Worm (Caenorhabditis elegans) whole organism, L3 larva: ENCODE measurements around the gene K06A4.10.

Source experiments
- R02D3.7 ChIP-seq: fragments of 150-350 bp; optimal IDR thresholded peaks from 2 replicates; lab custom pipeline; 2014; ENCODE audit warnings: missing biosample characterization, missing genetic modification characterization
- ZK546.5 ChIP-seq: sonication (generic microtip); optimal IDR thresholded peaks from 2 replicates; lab custom pipeline; 2017; ENCODE audit warnings: missing biosample characterization, missing genetic modification characterization
- aly-2 ChIP-seq: fragments of 150-350 bp; optimal IDR thresholded peaks from 2 replicates; lab custom pipeline; 2014; ENCODE audit warnings: missing biosample characterization, missing genetic modification characterization
- ama-1 ChIP-seq: fragments of 150-350 bp; optimal IDR thresholded peaks from 2 replicates; lab custom pipeline; 2018
- ceh-16 ChIP-seq: sonication (generic microtip); optimal IDR thresholded peaks from 2 replicates; lab custom pipeline; 2017; ENCODE audit warnings: missing biosample characterization, missing genetic modification characterization
- ceh-28 ChIP-seq: fragments of 150-350 bp; optimal IDR thresholded peaks from 2 replicates; lab custom pipeline; 2014; ENCODE audit warnings: missing biosample characterization, missing genetic modification reagents, missing genetic modification characterization
- ceh-82 ChIP-seq: fragments of 150-350 bp; optimal IDR thresholded peaks from 2 replicates; lab custom pipeline; 2014; ENCODE audit warnings: missing biosample characterization, missing genetic modification characterization
- daf-12 ChIP-seq: fragments of 150-350 bp; optimal IDR thresholded peaks from 2 replicates; lab custom pipeline; 2014; ENCODE audit warnings: missing biosample characterization, missing genetic modification reagents, missing genetic modification characterization
- egl-5 ChIP-seq: fragments of 150-350 bp; optimal IDR thresholded peaks from 2 replicates; lab custom pipeline; 2017; ENCODE audit warnings: missing biosample characterization, missing genetic modification reagents, missing genetic modification characterization, inconsistent platforms
- elt-2 ChIP-seq: sonication (generic microtip); optimal IDR thresholded peaks from 2 replicates; lab custom pipeline; 2016; ENCODE audit warnings: missing genetic modification reagents, mild to moderate bottlenecking, missing genetic modification characterization, missing compliant biosample characterization
- elt-3 ChIP-seq, 3 experiments: fragments of 150-350 bp in 1 of 3; sonication (generic microtip) in 2 of 3; optimal IDR thresholded peaks; 2 replicates in 2 of 3; 4 replicates in 1 of 3; lab custom pipeline; 2014 to 2017; ENCODE audit warnings: missing biosample characterization in 3 of 3, missing genetic modification characterization in 3 of 3
- eor-1 ChIP-seq, 2 experiments: fragments of 150-350 bp; optimal IDR thresholded peaks; 2 replicates each; lab custom pipeline; 2014 to 2018; ENCODE audit warnings: missing biosample characterization in 2 of 2, missing genetic modification characterization in 2 of 2
- fkh-2 ChIP-seq: fragments of 150-350 bp; optimal IDR thresholded peaks from 2 replicates; lab custom pipeline; 2014; ENCODE audit warnings: missing biosample characterization, missing genetic modification reagents, missing genetic modification characterization
- fos-1 ChIP-seq: fragments of 150-350 bp; optimal IDR thresholded peaks from 2 replicates; lab custom pipeline; 2014; ENCODE audit warnings: missing biosample characterization, missing genetic modification characterization
- hmg-11 ChIP-seq: sonication (generic microtip); optimal IDR thresholded peaks from 2 replicates; lab custom pipeline; 2016; ENCODE audit warnings: missing genetic modification characterization, missing compliant biosample characterization
- jun-1 ChIP-seq: fragments of 150-350 bp; optimal IDR thresholded peaks from 2 replicates; lab custom pipeline; 2014; ENCODE audit warnings: missing biosample characterization, missing genetic modification reagents, missing genetic modification characterization
- lin-39 ChIP-seq: fragments of 150-350 bp; optimal IDR thresholded peaks from 2 replicates; lab custom pipeline; 2018; ENCODE audit warnings: missing biosample characterization, missing genetic modification reagents, missing genetic modification characterization
- lsy-12 ChIP-seq: sonication (generic microtip); optimal IDR thresholded peaks from 2 replicates; lab custom pipeline; 2016; ENCODE audit warnings: mild to moderate bottlenecking, missing genetic modification characterization, missing compliant biosample characterization
- mdl-1 ChIP-seq: fragments of 150-350 bp; optimal IDR thresholded peaks from 2 replicates; lab custom pipeline; 2014; ENCODE audit warnings: missing biosample characterization, missing genetic modification characterization
- mml-1 ChIP-seq: fragments of 150-350 bp; sonication (generic microtip); optimal IDR thresholded peaks from 3 replicates; lab custom pipeline; 2014; ENCODE audit warnings: missing biosample characterization, missing genetic modification characterization
- nfya-1 ChIP-seq: sonication (generic microtip); optimal IDR thresholded peaks from 2 replicates; lab custom pipeline; 2017; ENCODE audit warnings: missing genetic modification characterization, mild to moderate bottlenecking, missing compliant biosample characterization, antibody characterized with exemption, moderate library complexity; ENCODE audit not compliant: insufficient read depth
- nhr-11 ChIP-seq: fragments of 150-350 bp; optimal IDR thresholded peaks from 2 replicates; lab custom pipeline; 2014; ENCODE audit warnings: missing biosample characterization, missing genetic modification characterization
- nhr-12 ChIP-seq: fragments of 150-350 bp; optimal IDR thresholded peaks from 2 replicates; lab custom pipeline; 2014; ENCODE audit warnings: missing biosample characterization, missing genetic modification characterization
- nhr-23 ChIP-seq: fragments of 150-350 bp; optimal IDR thresholded peaks from 2 replicates; lab custom pipeline; 2014; ENCODE audit warnings: missing biosample characterization, missing genetic modification reagents, missing genetic modification characterization
- nhr-237 ChIP-seq: fragments of 150-350 bp; optimal IDR thresholded peaks from 2 replicates; lab custom pipeline; 2014; ENCODE audit warnings: missing biosample characterization, missing genetic modification characterization
- nhr-25 ChIP-seq: sonication (generic microtip); optimal IDR thresholded peaks from 2 replicates; lab custom pipeline; 2017; ENCODE audit warnings: missing biosample characterization, missing genetic modification characterization
- nhr-43 ChIP-seq: sonication (generic microtip); optimal IDR thresholded peaks from 2 replicates; lab custom pipeline; 2016; ENCODE audit warnings: mild to moderate bottlenecking, missing genetic modification characterization, missing compliant biosample characterization; ENCODE audit not compliant: poor library complexity, severe bottlenecking
- nhr-67 ChIP-seq: fragments of 150-350 bp; optimal IDR thresholded peaks from 2 replicates; lab custom pipeline; 2014; ENCODE audit warnings: missing biosample characterization, missing genetic modification characterization
- nhr-76 ChIP-seq: fragments of 150-350 bp; sonication (generic microtip); optimal IDR thresholded peaks from 5 replicates; lab custom pipeline; 2014; ENCODE audit warnings: missing biosample characterization, missing genetic modification characterization
- nhr-77 ChIP-seq: fragments of 150-350 bp; optimal IDR thresholded peaks from 2 replicates; lab custom pipeline; 2014; ENCODE audit warnings: missing biosample characterization, missing genetic modification characterization
- pha-4 ChIP-seq: fragments of 150-350 bp; optimal IDR thresholded peaks from 2 replicates; lab custom pipeline; 2014; ENCODE audit warnings: missing biosample characterization, missing genetic modification reagents, missing genetic modification characterization
- pqm-1 ChIP-seq: fragments of 150-350 bp; optimal IDR thresholded peaks from 2 replicates; lab custom pipeline; 2017; ENCODE audit warnings: missing biosample characterization, missing genetic modification characterization, inconsistent platforms
- sea-2 ChIP-seq: fragments of 150-350 bp; sonication (generic microtip); optimal IDR thresholded peaks from 4 replicates; lab custom pipeline; 2014; ENCODE audit warnings: missing biosample characterization, missing genetic modification reagents, missing genetic modification characterization
- skn-1 ChIP-seq: fragments of 150-350 bp; optimal IDR thresholded peaks from 2 replicates; lab custom pipeline; 2014; ENCODE audit warnings: missing biosample characterization, missing genetic modification characterization
- tbx-2 ChIP-seq: sonication (generic microtip); optimal IDR thresholded peaks from 2 replicates; lab custom pipeline; 2016; ENCODE audit warnings: mild to moderate bottlenecking, missing genetic modification characterization, missing compliant biosample characterization
- unc-39 ChIP-seq: sonication (generic microtip); optimal IDR thresholded peaks from 4 replicates; lab custom pipeline; 2017; ENCODE audit warnings: missing biosample characterization, missing genetic modification characterization
- unc-62 ChIP-seq: fragments of 150-350 bp; sonication (generic microtip); optimal IDR thresholded peaks from 4 replicates; lab custom pipeline; 2014; ENCODE audit warnings: missing biosample characterization, missing genetic modification reagents, missing genetic modification characterization
- zag-1 ChIP-seq: fragments of 150-350 bp; optimal IDR thresholded peaks from 2 replicates; lab custom pipeline; 2014; ENCODE audit warnings: missing biosample characterization, missing genetic modification characterization
- ztf-11 ChIP-seq: fragments of 150-350 bp; optimal IDR thresholded peaks from 2 replicates; lab custom pipeline; 2014; ENCODE audit warnings: missing biosample characterization, missing genetic modification characterization
- ztf-4 ChIP-seq: fragments of 150-350 bp; optimal IDR thresholded peaks from 2 replicates; lab custom pipeline; 2014; ENCODE audit warnings: missing biosample characterization, missing genetic modification characterization

Gene K06A4.10

DNA sequence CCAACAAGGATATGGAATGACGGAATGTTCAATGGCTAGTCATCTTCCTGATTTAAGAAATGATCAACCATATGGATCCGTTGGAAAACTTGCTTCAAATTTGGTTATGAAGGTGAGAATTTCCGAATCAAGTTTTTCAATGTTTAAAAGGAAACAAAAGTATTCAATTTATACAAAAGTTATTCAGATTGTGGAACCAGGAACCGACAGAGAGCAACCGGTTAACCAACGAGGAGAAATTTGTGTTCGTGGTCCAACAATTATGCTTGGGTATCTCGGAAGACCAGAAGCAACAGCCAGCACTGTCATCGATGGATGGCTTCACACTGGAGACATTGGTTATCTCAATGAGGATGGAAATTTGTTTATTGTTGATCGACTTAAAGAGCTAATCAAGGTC, 20.0 kb upstream of the K06A4.10 start:
- TF ChIP-seq hmg-11 (tag; lab: Kevin White, UChicago) (no peak), fos-1 (tag; lab: Kevin White, UChicago) (no peak), lin-39 (tag; lab: Kevin White, UChicago) (no peak), skn-1 (no peak), nhr-25 (tag; lab: Kevin White, UChicago) (no peak), nhr-237 (no peak), fkh-2 (tag; lab: Kevin White, UChicago) (no peak), elt-2 (tag; lab: Kevin White, UChicago) (no peak), ZK546.5 (tag; lab: Kevin White, UChicago) (no peak), mml-1 (no peak), lsy-12 (tag; lab: Kevin White, UChicago) (no peak), mdl-1 (tag; lab: Kevin White, UChicago) (no peak), daf-12 (tag; lab: Kevin White, UChicago) (no peak), ceh-16 (no peak), unc-62 (GFP tag; lab: Kevin White, UChicago) (no peak), nhr-67 (no peak), tbx-2 (no peak), nhr-43 (tag; lab: Kevin White, UChicago) (no peak), elt-3 (tag; optimal IDR thresholded peaks at IDR 0.05; lab: Kevin White, UChicago) (no peak)

DNA sequence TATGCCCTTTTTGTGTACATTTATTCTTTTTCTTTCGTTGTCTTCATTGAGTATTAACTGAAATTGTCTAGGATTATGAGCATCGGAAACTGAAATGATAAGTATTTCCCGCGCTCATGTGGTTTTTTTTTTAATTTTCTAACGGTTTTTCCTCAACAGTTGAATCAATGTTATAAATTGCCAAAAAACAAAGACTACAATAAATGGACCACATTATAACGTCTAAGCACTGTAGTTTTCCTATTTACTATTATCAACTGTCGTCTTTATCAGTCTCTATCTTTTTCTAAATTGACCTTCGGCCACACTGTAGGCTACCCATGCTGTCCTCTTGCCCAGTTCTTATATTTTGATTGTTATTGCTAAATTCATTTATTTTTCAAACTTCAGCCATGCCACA, 18.1 kb upstream of the K06A4.10 start, which contains the start of gene acs-14:
Gene acs-14, plus strand, starts transcription at position 391 of the 400 bp plus-strand sequence.
- TF ChIP-seq nfya-1 (tag; lab: Kevin White, UChicago) (no peak), pha-4 (peak; percentile 1), ztf-11 (no peak), fkh-2 (tag; lab: Kevin White, UChicago) (no peak), lsy-12 (tag; lab: Kevin White, UChicago) (no peak), nhr-12 (tag; lab: Kevin White, UChicago) (no peak), eor-1 (tag; optimal IDR thresholded peaks at IDR 0.05; lab: Kevin White, UChicago) (no peak), nhr-43 (tag; lab: Kevin White, UChicago) (no peak), nhr-11 (tag; lab: Kevin White, UChicago) (no peak), unc-39 (tag; lab: Kevin White, UChicago) (no peak), ZK546.5 (tag; lab: Kevin White, UChicago) (no peak), zag-1 (tag; lab: Kevin White, UChicago) (no peak), elt-2 (tag; lab: Kevin White, UChicago) (peak; percentile 67), ama-1 (lab: Kevin White, UChicago) (no peak), nhr-25 (tag; lab: Kevin White, UChicago) (no peak)

DNA sequence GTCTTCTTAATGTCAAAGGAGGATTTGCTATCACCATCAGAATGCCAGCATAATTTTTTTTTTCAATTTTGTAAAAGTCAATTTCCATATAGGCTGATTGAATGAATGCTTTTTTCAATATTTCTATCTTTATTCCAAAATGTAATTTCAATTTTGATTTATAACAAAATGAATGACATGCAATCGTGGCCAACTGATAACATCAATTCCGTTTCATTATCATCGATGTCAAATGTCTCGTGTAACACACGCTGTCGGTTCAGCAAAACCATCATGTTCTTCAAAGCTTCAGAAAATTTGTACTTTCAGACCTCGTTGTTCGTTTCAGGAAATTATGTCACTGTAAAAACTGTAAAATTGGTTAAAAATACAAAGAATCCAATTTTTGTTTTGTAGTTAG, 17.3 kb upstream of the K06A4.10 start:
- TF ChIP-seq nhr-77: no peak
- peak; percentile 82 for TF ChIP-seq elt-2 (tag; lab: Kevin White, UChicago)
- TF ChIP-seq pqm-1 (tag; lab: Kevin White, UChicago): peak; percentile 80

DNA sequence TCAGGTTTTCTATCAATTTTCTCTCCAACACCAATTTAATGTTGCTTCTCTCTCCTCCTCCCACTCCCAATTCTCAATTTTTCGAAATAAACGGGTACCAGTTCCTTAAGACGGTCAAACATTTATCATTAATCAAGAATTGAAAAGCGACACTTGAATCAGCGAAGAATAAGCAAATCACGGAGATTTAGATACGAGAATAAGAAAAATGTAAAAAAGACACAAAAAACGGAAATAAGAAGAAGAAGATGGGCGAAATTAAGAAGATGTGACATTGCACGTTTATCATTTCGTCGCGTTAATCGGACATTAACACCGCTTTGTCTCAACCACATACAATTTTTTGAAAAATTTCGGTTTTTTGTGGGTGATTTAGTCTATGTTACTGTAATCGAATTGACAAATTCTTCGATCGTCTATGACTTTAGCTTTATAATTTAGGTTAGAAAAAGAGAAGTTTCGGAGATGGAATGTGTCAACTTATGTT, 14.9 kb upstream of the K06A4.10 start, which contains the start of gene haao-1:
Gene haao-1, plus strand, starts transcription at position 437 of the 487 bp plus-strand sequence.
- TF ChIP-seq nhr-25 (tag; lab: Kevin White, UChicago) (peak; percentile 49), ztf-4 (tag; lab: Kevin White, UChicago) (no peak), nhr-23 (tag; lab: Kevin White, UChicago) (peak; percentile 41), ama-1 (lab: Kevin White, UChicago) (no peak), R02D3.7 (no peak)

DNA sequence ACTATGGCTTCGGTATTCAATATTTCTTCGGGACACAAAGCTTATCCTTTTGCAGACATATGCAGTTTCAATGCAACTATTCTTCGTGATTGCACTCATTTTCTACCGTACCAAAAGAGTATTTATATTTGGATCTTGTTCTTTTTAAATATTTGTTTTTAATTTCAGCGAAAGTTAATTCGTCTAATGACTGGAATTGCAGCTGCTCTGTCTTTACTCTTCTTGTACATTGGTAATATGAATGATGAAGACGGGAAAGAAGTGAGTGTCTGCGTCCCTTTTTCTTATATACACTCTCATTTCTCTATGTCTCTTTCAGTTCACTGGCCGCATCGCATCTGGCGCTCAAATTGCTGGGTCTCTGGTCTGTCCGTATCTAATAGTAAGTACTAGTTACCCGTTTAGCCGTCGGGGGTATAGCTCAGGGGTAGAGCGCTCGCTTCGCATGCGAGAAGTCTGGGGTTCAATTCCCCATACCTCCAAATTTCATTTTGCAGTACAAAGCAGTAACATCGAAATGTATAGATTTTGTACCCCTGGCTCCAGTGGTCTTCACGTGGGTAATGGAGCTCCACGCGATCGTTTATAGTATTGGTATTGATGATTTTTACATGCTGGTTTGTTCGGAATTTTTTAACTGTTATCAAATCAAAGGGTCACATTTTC, 13.7 kb upstream of the K06A4.10 start:
- TF ChIP-seq hmg-11 (tag; lab: Kevin White, UChicago): peak; percentile 90
- no peak for TF ChIP-seq skn-1
- TF ChIP-seq ztf-4 (tag; lab: Kevin White, UChicago): no peak
- TF ChIP-seq nhr-11 (tag; lab: Kevin White, UChicago): no peak
- TF ChIP-seq fos-1 (tag; lab: Kevin White, UChicago): no peak
- no peak for TF ChIP-seq mdl-1 (tag; lab: Kevin White, UChicago)
- no peak for TF ChIP-seq nhr-12 (tag; lab: Kevin White, UChicago)
- TF ChIP-seq lin-39 (tag; lab: Kevin White, UChicago): peak; percentile 82
- peak; percentile 17 for TF ChIP-seq pqm-1 (tag; lab: Kevin White, UChicago)
- TF ChIP-seq sea-2: no peak
- TF ChIP-seq mml-1: no peak
- TF ChIP-seq ceh-28: no peak
- no peak for TF ChIP-seq aly-2 (tag; lab: Kevin White, UChicago)
- peak; percentile 40 for TF ChIP-seq nfya-1 (tag; lab: Kevin White, UChicago)
- TF ChIP-seq jun-1 (tag; lab: Kevin White, UChicago): peak; percentile 17
- TF ChIP-seq R02D3.7: no peak
- peak; percentile 26 for TF ChIP-seq egl-5
- TF ChIP-seq nhr-76: no peak
- peak; percentile 50 for TF ChIP-seq nhr-25 (tag; lab: Kevin White, UChicago)
- peak; percentile 8 for TF ChIP-seq ceh-82
- TF ChIP-seq unc-39 (tag; lab: Kevin White, UChicago): no peak
- no peak for TF ChIP-seq ztf-11
- TF ChIP-seq unc-62 (GFP tag; lab: Kevin White, UChicago): no peak
- no peak for TF ChIP-seq elt-3 (tag; optimal IDR thresholded peaks at IDR 0.05; lab: Kevin White, UChicago)
- no peak for TF ChIP-seq eor-1 (tag; optimal IDR thresholded peaks at IDR 0.05; lab: Kevin White, UChicago)
- TF ChIP-seq nhr-237: no peak
